Worm (Caenorhabditis elegans) whole organism, young adult: ENCODE results near the gene Y38H6C.24.

Experiments
- C06A6.2 ChIP-seq: fragments of 200-800 bp; sonication (Bioruptor generic); conservative IDR thresholded peaks from 2 replicates; pipeline ENCODE4 v1.3.6; 2022; ENCODE audit warnings: missing genetic modification characterization, missing compliant biosample characterization
- F37B4.10 ChIP-seq: fragments of 200-800 bp; sonication (Bioruptor generic); IDR thresholded peaks from 2 replicates; pipeline ENCODE4 v1.3.6; 2022; ENCODE audit warnings: missing genetic modification characterization, missing compliant biosample characterization
- F49E8.2 ChIP-seq: sonication (generic microtip); optimal IDR thresholded peaks from 3 replicates; lab custom pipeline; 2017; ENCODE audit warnings: missing genetic modification characterization, mild to moderate bottlenecking, missing compliant biosample characterization, antibody characterized with exemption, moderate library complexity; ENCODE audit not compliant: insufficient read depth
- F52B5.7 ChIP-seq: sonication (generic microtip); optimal IDR thresholded peaks from 2 replicates; lab custom pipeline; 2016; ENCODE audit warnings: mild to moderate bottlenecking, missing genetic modification characterization, missing compliant biosample characterization
- Y53G8AR.9 ChIP-seq: fragments of 200-800 bp; sonication (Bioruptor generic); conservative IDR thresholded peaks from 2 replicates; pipeline ENCODE4 v1.3.6; 2022; ENCODE audit warnings: missing genetic modification reagents, missing genetic modification characterization, missing compliant biosample characterization
- Y56A3A.18 ChIP-seq: fragments of 200-800 bp; sonication (Bioruptor generic); IDR thresholded peaks from 2 replicates; pipeline ENCODE4 v1.3.6; 2022; ENCODE audit warnings: missing genetic modification reagents, missing genetic modification characterization, missing compliant biosample characterization
- akir-1 ChIP-seq: fragments of 200-800 bp; sonication (Bioruptor generic); optimal IDR thresholded peaks from 2 replicates; lab custom pipeline; 2018; ENCODE audit warnings: mild to moderate bottlenecking, missing genetic modification characterization, moderate library complexity, missing compliant biosample characterization
- ama-1 ChIP-seq, 3 experiments: fragments of 150-350 bp in 1 of 3; sonication (generic microtip) in 2 of 3; optimal IDR thresholded peaks; 2 replicates each; lab custom pipeline; 2014 to 2018; ENCODE audit warnings: missing biosample characterization in 2 of 3, missing genetic modification characterization in 2 of 3, missing genetic modification reagents in 2 of 3
- athp-1 ChIP-seq: sonication (generic microtip); optimal IDR thresholded peaks from 2 replicates; lab custom pipeline; 2017; ENCODE audit warnings: mild to moderate bottlenecking, missing genetic modification characterization, missing compliant biosample characterization
- bed-1 ChIP-seq: fragments of 200-800 bp; sonication (Bioruptor generic); IDR thresholded peaks from 2 replicates; pipeline ENCODE4 v1.3.6; 2022; ENCODE audit warnings: missing genetic modification reagents, missing genetic modification characterization, missing compliant biosample characterization
- bed-2 ChIP-seq: fragments of 200-800 bp; sonication (Bioruptor generic); IDR thresholded peaks from 2 replicates; pipeline ENCODE4 v1.3.6; 2022; ENCODE audit warnings: missing genetic modification reagents, missing genetic modification characterization, missing compliant biosample characterization
- cebp-1 ChIP-seq, 2 experiments: fragments of 200-800 bp in 1 of 2; sonication (Bioruptor generic) in 1 of 2; sonication (generic microtip) in 1 of 2; IDR thresholded peaks in 1 of 2; optimal IDR thresholded peaks in 1 of 2; 2 replicates each; pipeline versions ENCODE4 v1.3.6 to Lab custom; 2017 to 2022; ENCODE audit warnings: missing compliant biosample characterization in 2 of 2, missing genetic modification characterization in 2 of 2, mild to moderate bottlenecking in 1 of 2, missing genetic modification reagents in 1 of 2, moderate library complexity in 1 of 2
- ceh-58 ChIP-seq: fragments of 200-800 bp; sonication (Bioruptor generic); IDR thresholded peaks from 2 replicates; pipeline ENCODE4 v1.3.6; 2022; ENCODE audit warnings: missing genetic modification characterization, missing compliant biosample characterization
- chd-7 ChIP-seq: sonication (generic microtip); optimal IDR thresholded peaks from 2 replicates; lab custom pipeline; 2016; ENCODE audit warnings: mild to moderate bottlenecking, missing genetic modification characterization, moderate library complexity, missing compliant biosample characterization
- egrh-3 ChIP-seq: fragments of 200-800 bp; sonication (Bioruptor generic); IDR thresholded peaks from 2 replicates; pipeline ENCODE4 v1.3.6; 2022; ENCODE audit warnings: missing genetic modification reagents, missing genetic modification characterization, missing compliant biosample characterization
- ekl-4 ChIP-seq: fragments of 200-800 bp; sonication (Bioruptor generic); IDR thresholded peaks from 2 replicates; pipeline ENCODE4 v1.3.6; 2022; ENCODE audit warnings: missing genetic modification reagents, missing genetic modification characterization, missing compliant biosample characterization
- hlh-26 ChIP-seq: fragments of 200-800 bp; sonication (Bioruptor generic); conservative IDR thresholded peaks from 2 replicates; pipeline ENCODE4 v1.3.6; 2022; ENCODE audit warnings: missing genetic modification reagents, missing genetic modification characterization, missing compliant biosample characterization
- hmg-20 ChIP-seq: fragments of 200-800 bp; sonication (Bioruptor generic); IDR thresholded peaks from 2 replicates; pipeline ENCODE4 v1.3.6; 2022; ENCODE audit warnings: missing genetic modification reagents, missing genetic modification characterization, missing compliant biosample characterization
- lin-26 ChIP-seq: fragments of 200-800 bp; sonication (Bioruptor generic); IDR thresholded peaks from 2 replicates; pipeline ENCODE4 v1.3.6; 2022; ENCODE audit warnings: missing genetic modification reagents, missing genetic modification characterization, missing compliant biosample characterization
- lsl-1 ChIP-seq: fragments of 200-800 bp; sonication (Bioruptor generic); optimal IDR thresholded peaks from 2 replicates; lab custom pipeline; 2018; ENCODE audit warnings: mild to moderate bottlenecking, missing genetic modification characterization, moderate library complexity, missing compliant biosample characterization
- madf-10 ChIP-seq: sonication (generic microtip); optimal IDR thresholded peaks from 2 replicates; lab custom pipeline; 2016; ENCODE audit warnings: mild to moderate bottlenecking, missing genetic modification characterization, missing compliant biosample characterization
- madf-6 ChIP-seq: fragments of 200-800 bp; sonication (Bioruptor generic); IDR thresholded peaks from 2 replicates; pipeline ENCODE4 v1.3.6; 2022; ENCODE audit warnings: missing genetic modification reagents, missing genetic modification characterization, missing compliant biosample characterization
- mcd-1 ChIP-seq: fragments of 200-800 bp; sonication (Bioruptor generic); IDR thresholded peaks from 2 replicates; pipeline ENCODE4 v1.3.6; 2022; ENCODE audit warnings: missing genetic modification reagents, missing genetic modification characterization, missing compliant biosample characterization
- mel-28 ChIP-seq: sonication (generic microtip); optimal IDR thresholded peaks from 2 replicates; lab custom pipeline; 2016; ENCODE audit warnings: borderline replicate concordance, mild to moderate bottlenecking, missing genetic modification characterization, missing compliant biosample characterization
- mxl-1 ChIP-seq: sonication (generic microtip); optimal IDR thresholded peaks from 2 replicates; lab custom pipeline; 2016; ENCODE audit warnings: missing genetic modification characterization, missing compliant biosample characterization
- nhr-120 ChIP-seq: fragments of 200-800 bp; sonication (Bioruptor generic); IDR thresholded peaks from 2 replicates; pipeline ENCODE4 v1.3.6; 2022; ENCODE audit warnings: missing genetic modification characterization, missing compliant biosample characterization
- nhr-80 ChIP-seq: sonication (generic microtip); optimal IDR thresholded peaks from 2 replicates; lab custom pipeline; 2016; ENCODE audit warnings: missing genetic modification characterization, missing compliant biosample characterization
- pha-4 ChIP-seq: fragments of 150-350 bp; sonication (generic microtip); optimal IDR thresholded peaks from 2 replicates; lab custom pipeline; 2014; ENCODE audit warnings: missing biosample characterization, missing genetic modification reagents, missing genetic modification characterization
- rcor-1 ChIP-seq: fragments of 200-800 bp; sonication (Bioruptor generic); IDR thresholded peaks from 2 replicates; pipeline ENCODE4 v1.3.6; 2022; ENCODE audit warnings: missing genetic modification reagents, missing genetic modification characterization, missing compliant biosample characterization
- rpc-1 ChIP-seq, 2 experiments: fragments of 150-350 bp in 1 of 2; sonication (generic microtip) in 1 of 2; optimal IDR thresholded peaks; 2 replicates each; lab custom pipeline; 2014 to 2018; ENCODE audit warnings: missing biosample characterization in 1 of 2, missing genetic modification characterization in 1 of 2, missing genetic modification reagents in 1 of 2, missing genotype in 1 of 2
- snpc-1.1 ChIP-seq: sonication (generic microtip); optimal IDR thresholded peaks from 2 replicates; lab custom pipeline; 2017; ENCODE audit warnings: missing genetic modification characterization, mild to moderate bottlenecking, missing compliant biosample characterization, antibody characterized with exemption, moderate library complexity, missing genotype, missing genetic modification reagents; ENCODE audit not compliant: insufficient read depth
- snpc-3.4 ChIP-seq: sonication (generic microtip); optimal IDR thresholded peaks from 2 replicates; lab custom pipeline; 2017; ENCODE audit warnings: missing genetic modification characterization, mild to moderate bottlenecking, missing compliant biosample characterization, antibody characterized with exemption, moderate library complexity, missing genotype, missing genetic modification reagents
- snpc-4 ChIP-seq, 5 experiments: fragments of 150-350 bp in 1 of 5; sonication (generic microtip) in 4 of 5; optimal IDR thresholded peaks; 2 replicates each; lab custom pipeline; 2014 to 2018; ENCODE audit warnings: missing genetic modification characterization in 5 of 5, missing biosample characterization in 3 of 5, antibody characterized with exemption in 2 of 5, mild to moderate bottlenecking in 2 of 5, missing compliant biosample characterization in 2 of 5, missing genotype in 2 of 5, moderate library complexity in 2 of 5, missing genetic modification reagents in 1 of 5
- tbp1 ChIP-seq: fragments of 200-800 bp; sonication (Bioruptor generic); optimal IDR thresholded peaks from 2 replicates; lab custom pipeline; 2018; ENCODE audit warnings: mild to moderate bottlenecking, missing genetic modification characterization, missing compliant biosample characterization
- tlf-1 ChIP-seq: fragments of 200-800 bp; sonication (Bioruptor generic); optimal IDR thresholded peaks from 2 replicates; lab custom pipeline; 2018; ENCODE audit warnings: mild to moderate bottlenecking, missing genetic modification characterization, missing compliant biosample characterization
- ztf-22 ChIP-seq: fragments of 200-800 bp; sonication (Bioruptor generic); optimal IDR thresholded peaks from 2 replicates; lab custom pipeline; 2018; ENCODE audit warnings: mild to moderate bottlenecking, missing genetic modification characterization, moderate library complexity, missing compliant biosample characterization
- ztf-25 ChIP-seq: fragments of 200-800 bp; sonication (Bioruptor generic); IDR thresholded peaks from 2 replicates; pipeline ENCODE4 v1.3.6; 2022; ENCODE audit warnings: missing genetic modification reagents, missing genetic modification characterization, missing compliant biosample characterization
- ztf-3 ChIP-seq: fragments of 200-800 bp; sonication (Bioruptor generic); optimal IDR thresholded peaks from 2 replicates; lab custom pipeline; 2018; ENCODE audit warnings: mild to moderate bottlenecking, missing genetic modification characterization, missing compliant biosample characterization

Gene Y38H6C.24

ce11 chrV:20480790-20481189, 45.4 kb upstream of the Y38H6C.24 start (continued):
- TF ChIP-seq mel-28 (tag; lab: Kevin White, UChicago) = no peak
- no peak for TF ChIP-seq tbp1 (GFP tag; lab: Kevin White, UChicago)
- no peak for TF ChIP-seq chd-7 (tag; lab: Kevin White, UChicago)
- TF ChIP-seq F49E8.2 (tag; lab: Kevin White, UChicago) = no peak

ce11 chrV:20485285-20485684, 41.0 kb upstream of the Y38H6C.24 start, which contains the start of gene dhcr-7:
TSS of gene dhcr-7 (minus strand) at chrV:20485385.
- TF ChIP-seq bed-1 (GFP tag; lab: Robert Waterston, UW) = no peak
- no peak for TF ChIP-seq hlh-26 (GFP tag; lab: Robert Waterston, UW)

- no peak for TF ChIP-seq ztf-25 (GFP tag; lab: Robert Waterston, UW)
- TF ChIP-seq F37B4.10 (GFP tag; lab: Robert Waterston, UW) = no peak
- TF ChIP-seq ama-1 (optimal IDR thresholded peaks at IDR 0.05; lab: Kevin White, UChicago) = no peak
- TF ChIP-seq ama-1 (GFP tag; optimal IDR thresholded peaks at IDR 0.05; lab: Kevin White, UChicago) = no peak
- no peak for TF ChIP-seq lsl-1 (GFP tag; lab: Kevin White, UChicago)
- no peak for TF ChIP-seq hmg-20 (GFP tag; lab: Robert Waterston, UW)
- TF ChIP-seq snpc-1.1 (tag; lab: Kevin White, UChicago) = no peak
- no peak for TF ChIP-seq madf-6
- TF ChIP-seq ztf-22 (GFP tag; lab: Kevin White, UChicago) = no peak
Measured at ce11 chrV:20486549-20486948, 39.7 kb upstream of the Y38H6C.24 start.

ce11 chrV:20489102-20489501, 37.1 kb upstream of the Y38H6C.24 start, which contains the start of gene srbc-78:
TSS of gene srbc-78 (minus strand) at chrV:20489202.
- TF ChIP-seq cebp-1 (GFP tag; IDR thresholded peaks at IDR 0.05; lab: Robert Waterston, UW) (no peak), cebp-1 (tag; optimal IDR thresholded peaks at IDR 0.05; lab: Kevin White, UChicago) (no peak), rcor-1 (GFP tag; lab: Robert Waterston, UW) (no peak), lin-26 (no peak), snpc-3.4 (tag; lab: Kevin White, UChicago) (no peak), C06A6.2 (GFP tag; lab: Robert Waterston, UW) (no peak), athp-1 (tag; lab: Kevin White, UChicago) (no peak), mcd-1 (GFP tag; lab: Robert Waterston, UW) (no peak), akir-1 (GFP tag; lab: Kevin White, UChicago) (no peak), madf-6 (no peak), bed-2 (GFP tag; lab: Robert Waterston, UW) (no peak), madf-10 (no peak), ama-1 (optimal IDR thresholded peaks at IDR 0.05; lab: Kevin White, UChicago) (no peak), ama-1 (GFP tag; optimal IDR thresholded peaks at IDR 0.05; lab: Kevin White, UChicago) (no peak), chd-7 (tag; lab: Kevin White, UChicago) (no peak), egrh-3 (no peak), mxl-1 (tag; lab: Kevin White, UChicago) (no peak), ztf-25 (GFP tag; lab: Robert Waterston, UW) (no peak), Y56A3A.18 (GFP tag; lab: Robert Waterston, UW) (no peak)
- TF ChIP-seq, all 124 proteins: peak for 0

- TF ChIP-seq rpc-1 (optimal IDR thresholded peaks at IDR 0.05; lab: Kevin White, UChicago) (no peak), rpc-1 (tag; optimal IDR thresholded peaks at IDR 0.05; lab: Kevin White, UChicago) (no peak), snpc-4 (GFP tag; optimal IDR thresholded peaks at IDR 0.05; lab: Kevin White, UChicago) (no peak), snpc-4 (tag; optimal IDR thresholded peaks at IDR 0.05; lab: Kevin White, UChicago) (no peak), ceh-58 (no peak), athp-1 (tag; lab: Kevin White, UChicago) (no peak), nhr-120 (no peak), pha-4 (tag; lab: Kevin White, UChicago) (no peak), tlf-1 (no peak), ztf-3 (GFP tag; lab: Kevin White, UChicago) (no peak), Y53G8AR.9 (GFP tag; lab: Robert Waterston, UW) (no peak), ekl-4 (GFP tag; lab: Robert Waterston, UW) (no peak), F52B5.7 (tag; lab: Kevin White, UChicago) (no peak), tbp1 (GFP tag; lab: Kevin White, UChicago) (no peak), nhr-80 (no peak)
Measured at ce11 chrV:20492385-20492784, 33.9 kb upstream of the Y38H6C.24 start, which contains the start of gene srbc-79. TSS of gene srbc-79 (minus strand) at chrV:20492485.
